Fruit fly (Drosophila melanogaster) whole organism, embryonic: ENCODE data around the gene CG14440.
A peak's percentile ranks its signal among the peaks of the same experiment; 100 is the strongest.

Experiments
- Adf1 ChIP-seq: fragments of 200-800 bp; sonication (Bioruptor generic); IDR thresholded peaks from 2 replicates; pipeline ENCODE4 v1.3.6; 2022; ENCODE audit warnings: missing biosample characterization, missing genetic modification characterization
- Atf6 ChIP-seq: fragments of 200-800 bp; sonication (Bioruptor generic); IDR thresholded peaks from 2 replicates; pipeline ENCODE4 v1.3.6; 2022; ENCODE audit warnings: missing biosample characterization, missing genetic modification characterization
- Blimp-1 ChIP-seq: fragments of 200-800 bp; sonication (Bioruptor generic); optimal IDR thresholded peaks from 3 replicates; lab custom pipeline; 2018; ENCODE audit warnings: missing biosample characterization, missing genetic modification characterization, mild to moderate bottlenecking, moderate library complexity, missing genetic modification reagents
- CG10267 ChIP-seq: fragments of 200-800 bp; sonication (Bioruptor generic); optimal IDR thresholded peaks from 2 replicates; lab custom pipeline; 2018; ENCODE audit warnings: missing biosample characterization, mild to moderate bottlenecking, missing genetic modification characterization, moderate library complexity
- CG10366 ChIP-seq: fragments of 200-800 bp; sonication (Bioruptor generic); IDR thresholded peaks from 2 replicates; pipeline ENCODE4 v1.3.6; 2022; ENCODE audit warnings: missing biosample characterization, missing genetic modification characterization
- CG10431 ChIP-seq: fragments of 200-800 bp; sonication (Bioruptor generic); optimal IDR thresholded peaks from 3 replicates; lab custom pipeline; 2018; ENCODE audit warnings: missing biosample characterization, mild to moderate bottlenecking, missing genetic modification characterization
- CG11695 ChIP-seq: fragments of 200-800 bp; sonication (Bioruptor generic); IDR thresholded peaks from 3 replicates; pipeline ENCODE4 v1.3.6; 2022; ENCODE audit warnings: missing biosample characterization, missing genetic modification characterization
- CG12219 ChIP-seq: fragments of 200-800 bp; sonication (Bioruptor generic); optimal IDR thresholded peaks from 3 replicates; lab custom pipeline; 2018; ENCODE audit warnings: missing biosample characterization, mild to moderate bottlenecking, missing genetic modification characterization
- CG12744 ChIP-seq: fragments of 200-800 bp; sonication (Bioruptor generic); optimal IDR thresholded peaks from 2 replicates; lab custom pipeline; 2016; ENCODE audit warnings: missing biosample characterization, missing genetic modification characterization
- CG14441 ChIP-seq: fragments of 200-800 bp; sonication (Bioruptor generic); IDR thresholded peaks from 2 replicates; pipeline ENCODE4 v1.3.6; 2022; ENCODE audit warnings: missing biosample characterization, missing genetic modification characterization
- CG14710 ChIP-seq: fragments of 200-800 bp; sonication (Bioruptor generic); optimal IDR thresholded peaks from 3 replicates; lab custom pipeline; 2019; ENCODE audit warnings: missing biosample characterization, mild to moderate bottlenecking, missing genetic modification characterization, moderate library complexity
- CG15011 ChIP-seq: fragments of 200-800 bp; sonication (Bioruptor generic); optimal IDR thresholded peaks from 3 replicates; lab custom pipeline; 2018; ENCODE audit warnings: missing biosample characterization, mild to moderate bottlenecking, missing genetic modification characterization
- CG15073 ChIP-seq: fragments of 200-800 bp; sonication (Bioruptor generic); optimal IDR thresholded peaks from 2 replicates; lab custom pipeline; 2016; ENCODE audit warnings: missing biosample characterization, missing genetic modification characterization
- CG16779 ChIP-seq: fragments of 200-800 bp; sonication (Bioruptor generic); IDR thresholded peaks from 2 replicates; pipeline ENCODE4 v1.3.6; 2022; ENCODE audit warnings: missing biosample characterization, missing genetic modification characterization
- CG17912 ChIP-seq: fragments of 200-800 bp; sonication (Bioruptor generic); optimal IDR thresholded peaks from 2 replicates; lab custom pipeline; 2018; ENCODE audit warnings: missing biosample characterization, mild to moderate bottlenecking, missing genetic modification characterization
- CG18619 ChIP-seq: fragments of 200-800 bp; sonication (Bioruptor generic); optimal IDR thresholded peaks from 3 replicates; lab custom pipeline; 2017; ENCODE audit warnings: missing biosample characterization, mild to moderate bottlenecking, missing genetic modification characterization
- CG30431 ChIP-seq: fragments of 200-800 bp; sonication (Bioruptor generic); optimal IDR thresholded peaks from 2 replicates; lab custom pipeline; 2017; ENCODE audit warnings: missing biosample characterization, missing genetic modification characterization
- CG32532 ChIP-seq: fragments of 200-800 bp; sonication (Bioruptor generic); IDR thresholded peaks from 2 replicates; pipeline ENCODE4 v1.3.6; 2022; ENCODE audit warnings: missing biosample characterization, missing genetic modification characterization
- CG4282 ChIP-seq: fragments of 200-800 bp; sonication (Bioruptor generic); optimal IDR thresholded peaks from 2 replicates; lab custom pipeline; 2016; ENCODE audit warnings: missing biosample characterization, missing genetic modification characterization
- CG4820 ChIP-seq: fragments of 200-800 bp; sonication (Bioruptor generic); optimal IDR thresholded peaks from 3 replicates; lab custom pipeline; 2016; ENCODE audit warnings: missing biosample characterization, missing genetic modification characterization
- CG7987 ChIP-seq: fragments of 200-800 bp; sonication (Bioruptor generic); optimal IDR thresholded peaks from 2 replicates; lab custom pipeline; 2018; ENCODE audit warnings: missing biosample characterization, mild to moderate bottlenecking, missing genetic modification characterization, moderate library complexity
- CG9876 ChIP-seq: fragments of 200-800 bp; sonication (Bioruptor generic); optimal IDR thresholded peaks from 2 replicates; lab custom pipeline; 2016; ENCODE audit warnings: missing biosample characterization, missing genetic modification characterization
- D ChIP-seq, 2 experiments: fragments of 200-800 bp in 1 of 2; fragments of >200 bp in 1 of 2; sonication (Bioruptor generic) in 1 of 2; optimal IDR thresholded peaks; 2 replicates in 1 of 2; 3 replicates in 1 of 2; lab custom pipeline; 2017; ENCODE audit warnings: mild to moderate bottlenecking in 1 of 2, missing biosample characterization in 1 of 2, missing genetic modification characterization in 1 of 2, missing genetic modification reagents in 1 of 2
- Eip74EF ChIP-seq, 2 experiments: fragments of 200-800 bp in 1 of 2; fragments of >200 bp in 1 of 2; sonication (Bioruptor generic) in 1 of 2; optimal IDR thresholded peaks; 2 replicates each; lab custom pipeline; 2017 to 2019; ENCODE audit warnings: missing biosample characterization in 2 of 2, missing genetic modification characterization in 2 of 2, mild to moderate bottlenecking in 1 of 2, moderate library complexity in 1 of 2
- Lim3 ChIP-seq: fragments of 200-800 bp; sonication (Bioruptor generic); IDR thresholded peaks from 2 replicates; pipeline ENCODE4 v1.3.6; 2022; ENCODE audit warnings: missing biosample characterization, missing genetic modification characterization
- Ptx1 ChIP-seq: fragments of 200-800 bp; sonication (Bioruptor generic); IDR thresholded peaks from 2 replicates; pipeline ENCODE4 v1.3.6; 2022; ENCODE audit warnings: missing biosample characterization, missing genetic modification characterization
- Ravus ChIP-seq: fragments of 200-800 bp; sonication (Bioruptor generic); IDR thresholded peaks from 2 replicates; pipeline ENCODE4 v1.3.6; 2022; ENCODE audit warnings: missing biosample characterization, missing genetic modification characterization
- Side ChIP-seq: fragments of 200-800 bp; sonication (Bioruptor generic); optimal IDR thresholded peaks from 2 replicates; lab custom pipeline; 2016; ENCODE audit warnings: missing biosample characterization, missing genetic modification characterization
- Six4 ChIP-seq: fragments of 200-800 bp; sonication (Bioruptor generic); optimal IDR thresholded peaks from 2 replicates; lab custom pipeline; 2016; ENCODE audit warnings: missing biosample characterization, missing genetic modification characterization
- Sry-β ChIP-seq: fragments of 200-800 bp; sonication (Bioruptor generic); optimal IDR thresholded peaks from 2 replicates; lab custom pipeline; 2018; ENCODE audit warnings: missing biosample characterization, mild to moderate bottlenecking, missing genetic modification characterization, moderate library complexity
- TFAM ChIP-seq: fragments of 200-800 bp; sonication (Bioruptor generic); optimal IDR thresholded peaks from 2 replicates; lab custom pipeline; 2017; ENCODE audit warnings: missing biosample characterization, missing genetic modification characterization, inconsistent platforms
- aop ChIP-seq: fragments of 200-800 bp; sonication (Bioruptor generic); IDR thresholded peaks from 2 replicates; pipeline ENCODE4 v1.3.6; 2022; ENCODE audit warnings: missing biosample characterization, missing genetic modification characterization
- bsh ChIP-seq, 2 experiments: fragments of 200-800 bp; sonication (Bioruptor generic); optimal IDR thresholded peaks; 2 replicates each; lab custom pipeline; 2017 to 2018; ENCODE audit warnings: mild to moderate bottlenecking in 2 of 2, missing biosample characterization in 2 of 2, missing genetic modification characterization in 2 of 2, moderate library complexity in 1 of 2
- ci ChIP-seq: fragments of 200-800 bp; sonication (Bioruptor generic); IDR thresholded peaks from 3 replicates; pipeline ENCODE4 v1.3.6; 2022; ENCODE audit warnings: missing biosample characterization, missing genetic modification characterization
- corto ChIP-seq: fragments of 200-800 bp; sonication (Bioruptor generic); optimal IDR thresholded peaks from 2 replicates; lab custom pipeline; 2016; ENCODE audit warnings: missing biosample characterization, mild to moderate bottlenecking, missing genetic modification characterization, moderate library complexity
- croc ChIP-seq: fragments of 200-800 bp; sonication (Bioruptor generic); conservative IDR thresholded peaks from 3 replicates; pipeline ENCODE4 v1.3.6; 2022; ENCODE audit warnings: missing biosample characterization, missing genetic modification characterization
- danr ChIP-seq: fragments of 200-800 bp; sonication (Bioruptor generic); IDR thresholded peaks from 2 replicates; pipeline ENCODE4 v1.3.6; 2022; ENCODE audit warnings: missing biosample characterization, missing genetic modification characterization
- dysf ChIP-seq: fragments of 200-800 bp; sonication (Bioruptor generic); IDR thresholded peaks from 3 replicates; pipeline ENCODE4 v1.3.6; 2022; ENCODE audit warnings: missing biosample characterization, missing genetic modification characterization
- gcm ChIP-seq: fragments of 200-800 bp; sonication (Bioruptor generic); optimal IDR thresholded peaks from 2 replicates; lab custom pipeline; 2019; ENCODE audit warnings: missing biosample characterization, mild to moderate bottlenecking, missing genetic modification characterization, moderate library complexity
- klu ChIP-seq: fragments of 200-800 bp; sonication (Bioruptor generic); IDR thresholded peaks from 2 replicates; pipeline ENCODE4 v1.3.6; 2022; ENCODE audit warnings: missing biosample characterization, missing genetic modification characterization
- nmo ChIP-seq: fragments of 200-800 bp; sonication (Bioruptor generic); optimal IDR thresholded peaks from 2 replicates; lab custom pipeline; 2018; ENCODE audit warnings: missing biosample characterization, mild to moderate bottlenecking, missing genetic modification characterization, moderate library complexity
- nom ChIP-seq: fragments of 200-800 bp; sonication (Bioruptor generic); optimal IDR thresholded peaks from 2 replicates; lab custom pipeline; 2017; ENCODE audit warnings: missing biosample characterization, missing genetic modification characterization, mild to moderate bottlenecking, moderate library complexity, missing genetic modification reagents
- otp ChIP-seq: fragments of 200-800 bp; sonication (Bioruptor generic); IDR thresholded peaks from 3 replicates; pipeline ENCODE4, ENCODE4 v1.3.6; 2022; ENCODE audit warnings: missing biosample characterization, missing genetic modification characterization
- phol ChIP-seq: fragments of 200-800 bp; sonication (Bioruptor generic); optimal IDR thresholded peaks from 3 replicates; lab custom pipeline; 2018; ENCODE audit warnings: missing biosample characterization, mild to moderate bottlenecking, missing genetic modification characterization, moderate library complexity
- sisA ChIP-seq: fragments of 200-800 bp; sonication (Bioruptor generic); IDR thresholded peaks from 2 replicates; pipeline ENCODE4 v1.3.6; 2022; ENCODE audit warnings: missing biosample characterization, missing genetic modification characterization
- tio ChIP-seq: fragments of 200-800 bp; sonication (Bioruptor generic); optimal IDR thresholded peaks from 2 replicates; lab custom pipeline; 2017; ENCODE audit warnings: missing biosample characterization, missing genetic modification characterization, inconsistent platforms
- unpg ChIP-seq: fragments of 200-800 bp; sonication (Bioruptor generic); optimal IDR thresholded peaks from 3 replicates; lab custom pipeline; 2018; ENCODE audit warnings: missing biosample characterization, mild to moderate bottlenecking, missing genetic modification characterization, moderate library complexity
- vvl ChIP-seq: fragments of 200-800 bp; sonication (Bioruptor generic); IDR thresholded peaks from 2 replicates; pipeline ENCODE4 v1.3.6; 2022; ENCODE audit warnings: missing biosample characterization, missing genetic modification characterization
- wek ChIP-seq: fragments of 200-800 bp; sonication (Bioruptor generic); optimal IDR thresholded peaks from 3 replicates; lab custom pipeline; 2018; ENCODE audit warnings: missing biosample characterization, mild to moderate bottlenecking, missing genetic modification characterization, moderate library complexity
- yki ChIP-seq: fragments of >200 bp; optimal IDR thresholded peaks from 3 replicates; lab custom pipeline; 2018
- zf30C ChIP-seq: fragments of 200-800 bp; sonication (Bioruptor generic); optimal IDR thresholded peaks from 3 replicates; lab custom pipeline; 2018; ENCODE audit warnings: missing biosample characterization, mild to moderate bottlenecking, missing genetic modification characterization

The CG14440 gene

DNA sequence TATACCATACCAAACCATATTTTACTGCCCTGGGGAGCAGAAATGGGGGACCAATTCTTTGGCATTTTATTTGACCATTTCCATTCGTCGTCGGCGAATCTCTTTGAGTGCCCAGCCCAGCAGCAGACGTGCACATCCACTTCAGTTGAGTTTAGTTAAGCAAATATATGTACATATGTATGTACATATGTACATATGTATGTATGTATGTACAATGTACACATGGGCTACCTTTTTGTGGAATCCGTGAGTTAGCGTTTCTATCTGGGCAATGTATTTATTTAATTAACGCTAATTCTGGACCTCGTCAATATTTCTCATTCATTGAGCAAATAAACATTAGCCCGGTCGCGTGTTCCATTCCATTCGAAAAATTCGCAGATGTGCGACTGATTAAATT is 21.6 kb upstream of the CG14440 start (continued):
- TF ChIP-seq Blimp-1 (GFP tag; lab: Kevin White, UChicago) (peak; percentile 25), nom (GFP tag; lab: Kevin White, UChicago) (no peak), bsh (GFP tag; optimal IDR thresholded peaks at IDR 0.05; lab: Kevin White, UChicago) (peak in 1 of 2 experiments; percentile 30), otp (no peak), CG30431 (no peak), dysf (no peak), Side (no peak), CG18619 (GFP tag; lab: Kevin White, UChicago) (no peak), CG17912 (GFP tag; lab: Kevin White, UChicago) (no peak), CG4820 (GFP tag; lab: Kevin White, UChicago) (no peak), gcm (GFP tag; lab: Kevin White, UChicago) (no peak), CG14710 (tag; lab: Kevin White, UChicago) (no peak), ci (GFP tag; lab: Robert Waterston, UW) (0 out of 3 replicates have a peak, but pooled peaks have one; percentile 16), tio (no peak), Atf6 (GFP tag; lab: Robert Waterston, UW) (no peak), Adf1 (GFP tag; lab: Robert Waterston, UW) (no peak), nmo (no peak), sisA (no peak), corto (GFP tag; lab: Kevin White, UChicago) (no peak), vvl (GFP tag; lab: Robert Waterston, UW) (peak; percentile 29; the same call in 1 of the 2 replicates), Six4 (GFP tag; lab: Kevin White, UChicago) (no peak), Ravus (no peak), CG10267 (tag; lab: Kevin White, UChicago) (no peak), CG16779 (GFP tag; lab: Robert Waterston, UW) (no peak), CG15011 (no peak), CG9876 (GFP tag; lab: Kevin White, UChicago) (no peak), CG32532 (GFP tag; lab: Robert Waterston, UW) (no peak), croc (GFP tag; lab: Robert Waterston, UW) (no peak), CG14441 (peak; percentile 18; the same call in 1 of the 2 replicates), CG10431 (GFP tag; lab: Kevin White, UChicago) (no peak), CG7987 (peak; percentile 10), zf30C (GFP tag; lab: Kevin White, UChicago) (no peak), TFAM (GFP tag; lab: Kevin White, UChicago) (no peak), CG15073 (GFP tag; lab: Kevin White, UChicago) (no peak), CG4282 (GFP tag; lab: Kevin White, UChicago) (no peak), Eip74EF (GFP tag; optimal IDR thresholded peaks at IDR 0.05; lab: Kevin White, UChicago) (no peak), Sry-β (GFP tag; lab: Kevin White, UChicago) (no peak), klu (GFP tag; lab: Robert Waterston, UW) (no peak), D (optimal IDR thresholded peaks at IDR 0.05; lab: Kevin White, UChicago) (no peak), D (GFP tag; optimal IDR thresholded peaks at IDR 0.05; lab: Kevin White, UChicago) (no peak), Lim3 (GFP tag; lab: Robert Waterston, UW) (no peak), Ptx1 (GFP tag; lab: Robert Waterston, UW) (no peak), CG10366 (GFP tag; lab: Robert Waterston, UW) (no peak), aop (GFP tag; lab: Robert Waterston, UW) (no peak), danr (GFP tag; lab: Robert Waterston, UW) (no peak), CG11695 (GFP tag; lab: Robert Waterston, UW) (0 out of 3 replicates have a peak, but pooled peaks have one; percentile 30), phol (no peak), wek (GFP tag; lab: Kevin White, UChicago) (peak; percentile 20), CG12744 (GFP tag; lab: Kevin White, UChicago) (no peak), unpg (no peak), CG12219 (GFP tag; lab: Kevin White, UChicago) (no peak), yki (no peak)
